Fruit fly (Drosophila melanogaster): ENCODE measurements around the gene Svip.

The Svip gene

dm6 chr3L:9357830-9358712, 728 bp upstream of the Svip start (continued):
- TF ChIP-seq stwl (tag; optimal IDR thresholded peaks at IDR 0.05) (no peak), unpg (GFP tag; optimal IDR thresholded peaks at IDR 0.05) (no peak), cwo (GFP tag; optimal IDR thresholded peaks at IDR 0.05) (peak; percentile 21), fd3F (GFP tag; optimal IDR thresholded peaks at IDR 0.05) (no peak), CG11093 (GFP tag; IDR thresholded peaks at IDR 0.05) (no peak), Scr (GFP tag; IDR thresholded peaks at IDR 0.05; ENCODE audit: partially characterized antibody) (no peak), CG1603 (tag; optimal IDR thresholded peaks at IDR 0.05) (no peak), NC2β (GFP tag; optimal IDR thresholded peaks at IDR 0.05) (no peak), Dref (GFP tag; IDR thresholded peaks at IDR 0.05) (no peak), croc (GFP tag; conservative IDR thresholded peaks at IDR 0.05) (no peak), Doc3 (GFP tag; IDR thresholded peaks at IDR 0.05; ENCODE audit: partially characterized antibody) (no peak), CG30403 (GFP tag; optimal IDR thresholded peaks at IDR 0.05) (no peak), Fer2 (tag; optimal IDR thresholded peaks at IDR 0.05) (no peak), CG5180 (GFP tag; optimal IDR thresholded peaks at IDR 0.05) (no peak), ftz-f1 (GFP tag; optimal IDR thresholded peaks at IDR 0.05) (no peak), en (GFP tag; optimal IDR thresholded peaks at IDR 0.05) (no peak), CG34422 (GFP tag; IDR thresholded peaks at IDR 0.05) (no peak), CG7556 (GFP tag; optimal IDR thresholded peaks at IDR 0.05) (no peak), psq (GFP tag; optimal IDR thresholded peaks at IDR 0.05) (peak; percentile 13), CG31441 (GFP tag; IDR thresholded peaks at IDR 0.05) (no peak), HLH3B (GFP tag; IDR thresholded peaks at IDR 0.05) (no peak), abd-A (tag; optimal IDR thresholded peaks at IDR 0.05) (no peak), CG17359 (tag; optimal IDR thresholded peaks at IDR 0.05) (no peak), ab (GFP tag; optimal IDR thresholded peaks at IDR 0.05) (no peak), gce (GFP tag; IDR thresholded peaks at IDR 0.05) (no peak), Dip2 (GFP tag; IDR thresholded peaks at IDR 0.05) (no peak), ro (GFP tag; IDR thresholded peaks at IDR 0.05) (no peak), Optix (GFP tag; IDR thresholded peaks at IDR 0.05) (no peak), CG15269 (tag; optimal IDR thresholded peaks at IDR 0.05) (no peak), eve (GFP tag; optimal IDR thresholded peaks at IDR 0.05) (no peak), corto (GFP tag; optimal IDR thresholded peaks at IDR 0.05) (peak; percentile 64), CG18599 (GFP tag; optimal IDR thresholded peaks at IDR 0.05) (no peak), CG10959 (GFP tag; IDR thresholded peaks at IDR 0.05) (no peak), tap (tag; optimal IDR thresholded peaks at IDR 0.05) (no peak), kah (GFP tag; optimal IDR thresholded peaks at IDR 0.05) (peak; percentile 20), Ravus (GFP tag; IDR thresholded peaks at IDR 0.05) (no peak), Kr (GFP tag; optimal IDR thresholded peaks at IDR 0.05) (no peak), mirr (GFP tag; optimal IDR thresholded peaks at IDR 0.05) (peak; percentile 26), bsh (GFP tag; optimal IDR thresholded peaks at IDR 0.05) (peak in 1 of 2 experiments; percentile 45), CG6654 (GFP tag; optimal IDR thresholded peaks at IDR 0.05) (no peak), sim (GFP tag; IDR thresholded peaks at IDR 0.05) (no peak), MESR4 (GFP tag; optimal IDR thresholded peaks at IDR 0.05) (no peak), CG30431 (GFP tag; optimal IDR thresholded peaks at IDR 0.05) (no peak), caup (GFP tag; optimal IDR thresholded peaks at IDR 0.05; ENCODE audit: severe bottlenecking) (peak; percentile 15), zfh2 (GFP tag; optimal IDR thresholded peaks at IDR 0.05) (no peak), run (tag; optimal IDR thresholded peaks at IDR 0.05) (no peak), CG17361 (GFP tag; IDR thresholded peaks at IDR 0.05) (no peak), chinmo (GFP tag; IDR thresholded peaks at IDR 0.05; ENCODE audit: partially characterized antibody) (peak; percentile 72; the same call in 2 of the 4 replicates), CG32767 (GFP tag; IDR thresholded peaks at IDR 0.05) (no peak)
